Worm (Caenorhabditis elegans) whole organism, L1 larva: ENCODE data around the gene tor-1.
A peak's percentile ranks its signal among the peaks of the same experiment; 100 is the strongest.

Experiments used
- C16A3.4 ChIP-seq: fragments of 150-350 bp; optimal IDR thresholded peaks from 2 replicates; lab custom pipeline; 2014; ENCODE audit warnings: missing biosample characterization, missing genetic modification characterization
- C34B4.2 ChIP-seq: sonication (generic microtip); optimal IDR thresholded peaks from 2 replicates; lab custom pipeline; 2017; ENCODE audit warnings: mild to moderate bottlenecking, missing genetic modification characterization, missing compliant biosample characterization
- Y116A8C.19 ChIP-seq: sonication (generic microtip); optimal IDR thresholded peaks from 2 replicates; lab custom pipeline; 2016; ENCODE audit warnings: missing compliant biosample characterization, missing genetic modification characterization, borderline replicate concordance
- aha-1 ChIP-seq: fragments of 150-350 bp; optimal IDR thresholded peaks from 2 replicates; lab custom pipeline; 2014; ENCODE audit warnings: missing biosample characterization, missing genetic modification characterization
- alr-1 ChIP-seq: fragments of 200-800 bp; sonication (Bioruptor generic); optimal IDR thresholded peaks from 2 replicates; lab custom pipeline; 2018; ENCODE audit warnings: borderline replicate concordance, mild to moderate bottlenecking, missing genetic modification characterization, missing compliant biosample characterization
- aly-2 ChIP-seq: fragments of 150-350 bp; optimal IDR thresholded peaks from 2 replicates; lab custom pipeline; 2014; ENCODE audit warnings: missing biosample characterization, missing genetic modification characterization
- ama-1 ChIP-seq: fragments of 150-350 bp; optimal IDR thresholded peaks from 2 replicates; lab custom pipeline; 2014
- ceh-63 ChIP-seq: fragments of 200-800 bp; sonication (Bioruptor generic); optimal IDR thresholded peaks from 2 replicates; lab custom pipeline; 2018; ENCODE audit warnings: mild to moderate bottlenecking, missing genetic modification characterization, missing compliant biosample characterization
- ceh-82 ChIP-seq, 3 experiments: fragments of 150-350 bp in 1 of 3; sonication (generic microtip) in 2 of 3; optimal IDR thresholded peaks; 2 replicates each; lab custom pipeline; 2014 to 2017; ENCODE audit warnings: missing biosample characterization in 3 of 3, missing genetic modification characterization in 3 of 3
- ces-1 ChIP-seq: fragments of 150-350 bp; optimal IDR thresholded peaks from 2 replicates; lab custom pipeline; 2014; ENCODE audit warnings: missing biosample characterization, missing genetic modification reagents, missing genetic modification characterization
- dpl-1 ChIP-seq, 3 experiments: fragments of 150-350 bp in 2 of 3; sonication (generic microtip) in 1 of 3; optimal IDR thresholded peaks; 2 replicates each; lab custom pipeline; 2014 to 2017; ENCODE audit warnings: missing biosample characterization in 3 of 3, missing genetic modification characterization in 3 of 3, missing genetic modification reagents in 3 of 3
- dsc-1 ChIP-seq: sonication (generic microtip); optimal IDR thresholded peaks from 2 replicates; lab custom pipeline; 2016; ENCODE audit warnings: mild to moderate bottlenecking, missing genetic modification characterization, missing compliant biosample characterization
- efl-1 ChIP-seq, 4 experiments: fragments of 150-350 bp; optimal IDR thresholded peaks in 3 of 4; peaks in 1 of 4; 1 replicate in 1 of 4; 2 replicates in 3 of 4; lab custom pipeline; 2014; ENCODE audit warnings: missing biosample characterization in 2 of 4, missing genetic modification characterization in 2 of 4, missing genetic modification reagents in 2 of 4
- efl-3 ChIP-seq: fragments of 200-800 bp; sonication (Bioruptor generic); optimal IDR thresholded peaks from 2 replicates; lab custom pipeline; 2018; ENCODE audit warnings: mild to moderate bottlenecking, missing genetic modification characterization, missing compliant biosample characterization
- egl-13 ChIP-seq: sonication (generic microtip); optimal IDR thresholded peaks from 2 replicates; lab custom pipeline; 2016; ENCODE audit warnings: missing genotype, missing genetic modification reagents, missing genetic modification characterization, missing compliant biosample characterization
- ets-5 ChIP-seq: fragments of 200-800 bp; sonication (Bioruptor generic); IDR thresholded peaks from 2 replicates; pipeline ENCODE4 v1.3.6; 2022; ENCODE audit warnings: missing genetic modification characterization, missing compliant biosample characterization
- fkh-8 ChIP-seq: sonication (generic microtip); optimal IDR thresholded peaks from 2 replicates; lab custom pipeline; 2016; ENCODE audit warnings: mild to moderate bottlenecking, missing genetic modification characterization, missing compliant biosample characterization
- fos-1 ChIP-seq: fragments of 150-350 bp; optimal IDR thresholded peaks from 2 replicates; lab custom pipeline; 2014; ENCODE audit warnings: missing biosample characterization, missing genetic modification characterization
- hlh-17 ChIP-seq: fragments of 200-800 bp; sonication (Bioruptor generic); optimal IDR thresholded peaks from 2 replicates; lab custom pipeline; 2018; ENCODE audit warnings: missing genetic modification characterization, mild to moderate bottlenecking, missing compliant biosample characterization, moderate library complexity, borderline replicate concordance
- hpl-2 ChIP-seq: fragments of 150-350 bp; optimal IDR thresholded peaks from 2 replicates; lab custom pipeline; 2014; ENCODE audit warnings: missing biosample characterization, missing genetic modification reagents, missing genetic modification characterization
- jun-1 ChIP-seq: fragments of 150-350 bp; optimal IDR thresholded peaks from 2 replicates; lab custom pipeline; 2014; ENCODE audit warnings: missing biosample characterization, missing genetic modification reagents, missing genetic modification characterization
- lin-15B ChIP-seq: fragments of 150-350 bp; sonication (generic microtip); optimal IDR thresholded peaks from 3 replicates; lab custom pipeline; 2014; ENCODE audit warnings: missing biosample characterization, missing genetic modification characterization
- lin-35 ChIP-seq, 2 experiments: fragments of 150-350 bp; optimal IDR thresholded peaks; 2 replicates each; lab custom pipeline; 2014; ENCODE audit warnings: missing biosample characterization in 2 of 2, missing genetic modification characterization in 2 of 2, missing genetic modification reagents in 2 of 2
- lsy-2 ChIP-seq, 2 experiments: fragments of 150-350 bp; optimal IDR thresholded peaks; 2 replicates each; lab custom pipeline; 2014; ENCODE audit warnings: missing biosample characterization in 2 of 2, missing genetic modification characterization in 2 of 2
- mab-9 ChIP-seq: fragments of 200-800 bp; sonication (Bioruptor generic); IDR thresholded peaks from 2 replicates; pipeline ENCODE4 v1.3.6; 2022; ENCODE audit warnings: missing genetic modification reagents, missing genetic modification characterization, missing compliant biosample characterization
- mdl-1 ChIP-seq, 2 experiments: fragments of 150-350 bp; optimal IDR thresholded peaks; 2 replicates each; lab custom pipeline; 2014 to 2017; ENCODE audit warnings: missing biosample characterization in 2 of 2, missing genetic modification characterization in 2 of 2, inconsistent platforms in 1 of 2
- mep-1 ChIP-seq: fragments of 150-350 bp; optimal IDR thresholded peaks from 2 replicates; lab custom pipeline; 2014; ENCODE audit warnings: missing biosample characterization, missing genetic modification characterization
- nhr-20 ChIP-seq: sonication (generic microtip); optimal IDR thresholded peaks from 2 replicates; lab custom pipeline; 2016; ENCODE audit warnings: mild to moderate bottlenecking, missing genetic modification characterization, missing compliant biosample characterization
- nhr-237 ChIP-seq: fragments of 150-350 bp; optimal IDR thresholded peaks from 2 replicates; lab custom pipeline; 2014; ENCODE audit warnings: missing biosample characterization, missing genetic modification characterization
- nhr-71 ChIP-seq: sonication (generic microtip); optimal IDR thresholded peaks from 2 replicates; lab custom pipeline; 2016; ENCODE audit warnings: mild to moderate bottlenecking, missing genetic modification characterization, moderate library complexity, missing compliant biosample characterization
- nhr-77 ChIP-seq: fragments of 150-350 bp; optimal IDR thresholded peaks from 2 replicates; lab custom pipeline; 2014; ENCODE audit warnings: missing biosample characterization, missing genetic modification characterization
- nhr-84 ChIP-seq: sonication (generic microtip); optimal IDR thresholded peaks from 2 replicates; lab custom pipeline; 2017; ENCODE audit warnings: missing biosample characterization, missing genetic modification characterization
- nhr-90 ChIP-seq: sonication (generic microtip); optimal IDR thresholded peaks from 2 replicates; lab custom pipeline; 2016; ENCODE audit warnings: mild to moderate bottlenecking, missing genetic modification characterization, missing compliant biosample characterization; ENCODE audit not compliant: poor library complexity
- pax-3 ChIP-seq: fragments of 200-800 bp; sonication (Bioruptor generic); optimal IDR thresholded peaks from 2 replicates; lab custom pipeline; 2018; ENCODE audit warnings: mild to moderate bottlenecking, missing genetic modification characterization, moderate library complexity, missing compliant biosample characterization
- skn-1 ChIP-seq: fragments of 150-350 bp; optimal IDR thresholded peaks from 2 replicates; lab custom pipeline; 2014; ENCODE audit warnings: missing biosample characterization, missing genetic modification characterization
- snpc-4 ChIP-seq: fragments of 150-350 bp; optimal IDR thresholded peaks from 2 replicates; lab custom pipeline; 2014; ENCODE audit warnings: missing biosample characterization, missing genetic modification characterization
- swsn-7 ChIP-seq: sonication (generic microtip); optimal IDR thresholded peaks from 2 replicates; lab custom pipeline; 2016; ENCODE audit warnings: missing genetic modification characterization, missing compliant biosample characterization
- tbx-2 ChIP-seq: sonication (generic microtip); optimal IDR thresholded peaks from 2 replicates; lab custom pipeline; 2016; ENCODE audit warnings: missing genetic modification characterization, missing compliant biosample characterization
- unc-30 ChIP-seq: sonication (generic microtip); optimal IDR thresholded peaks from 2 replicates; lab custom pipeline; 2017; ENCODE audit warnings: missing biosample characterization, missing genetic modification characterization
- unc-98 ChIP-seq: fragments of 200-800 bp; sonication (Bioruptor generic); IDR thresholded peaks from 2 replicates; pipeline ENCODE4 v1.3.6; 2022; ENCODE audit warnings: missing genetic modification characterization, missing compliant biosample characterization
- xbp-1 ChIP-seq: sonication (generic microtip); optimal IDR thresholded peaks from 2 replicates; lab custom pipeline; 2016; ENCODE audit warnings: missing genetic modification characterization, missing compliant biosample characterization
- zip-4 ChIP-seq: fragments of 200-800 bp; sonication (Bioruptor generic); optimal IDR thresholded peaks from 2 replicates; lab custom pipeline; 2018; ENCODE audit warnings: mild to moderate bottlenecking, missing genetic modification characterization, moderate library complexity, missing compliant biosample characterization
- ztf-11 ChIP-seq, 2 experiments: sonication (generic microtip); optimal IDR thresholded peaks; 2 replicates each; lab custom pipeline; 2016 to 2017; ENCODE audit warnings: missing genetic modification characterization in 2 of 2, missing biosample characterization in 1 of 2, missing compliant biosample characterization in 1 of 2
- ztf-4 ChIP-seq: fragments of 150-350 bp; optimal IDR thresholded peaks from 2 replicates; lab custom pipeline; 2014; ENCODE audit warnings: missing biosample characterization, missing genetic modification characterization

Gene tor-1

DNA sequence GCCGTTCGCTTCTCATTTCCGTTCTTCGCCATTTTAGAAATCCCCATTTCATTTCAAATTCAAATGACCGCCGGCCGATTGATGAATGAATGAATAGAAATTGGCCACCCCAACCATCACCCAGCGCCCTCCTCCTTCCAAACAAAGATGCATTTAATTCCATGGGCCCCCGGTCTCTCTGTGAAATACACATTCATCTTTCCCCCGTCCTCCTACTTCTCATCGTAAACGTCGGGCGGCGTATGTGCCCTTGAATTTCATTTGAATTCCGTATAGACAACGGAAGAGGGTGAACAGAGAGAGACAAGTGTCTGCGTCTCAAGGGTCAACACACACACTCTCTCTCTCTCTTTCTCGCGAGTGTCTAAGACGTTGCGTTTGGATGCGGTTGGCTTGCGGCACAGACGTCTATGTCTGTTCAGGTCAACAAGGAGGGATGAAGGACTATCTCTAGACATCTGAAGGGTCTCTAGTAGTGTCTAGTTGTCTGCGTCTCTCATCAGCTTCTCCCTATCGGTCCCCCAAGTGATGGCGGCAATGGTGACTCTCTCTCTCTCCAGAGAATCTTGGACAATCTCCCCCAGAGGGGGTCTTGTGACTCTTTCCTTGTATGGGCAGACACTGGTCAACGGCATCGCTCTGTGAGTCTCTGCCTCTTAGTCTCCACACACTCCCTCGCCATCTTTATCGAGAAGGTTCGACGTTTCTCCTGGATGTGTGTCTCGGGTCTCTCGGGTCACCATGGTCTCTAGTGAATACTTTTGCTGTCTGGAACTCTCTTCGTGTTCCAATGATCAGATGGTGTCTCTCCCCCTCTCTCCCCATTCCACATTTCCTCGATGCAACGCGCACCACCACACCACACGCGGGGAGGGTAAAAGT lies 47.3 kb upstream of the tor-1 start (continued):
- TF ChIP-seq zip-4 (GFP tag; lab: Kevin White, UChicago), result peak; percentile 26
- no peak for TF ChIP-seq unc-98 (GFP tag; lab: Robert Waterston, UW)
- TF ChIP-seq aha-1 (tag; lab: Kevin White, UChicago), result peak; percentile 66
- no peak for TF ChIP-seq hpl-2 (GFP tag; lab: Kevin White, UChicago)
- peak; percentile 17 for TF ChIP-seq fos-1 (tag; lab: Kevin White, UChicago)
- peak; percentile 51 for TF ChIP-seq skn-1 (tag; lab: Kevin White, UChicago)
- no peak for TF ChIP-seq hlh-17 (GFP tag; lab: Kevin White, UChicago)
- peak; percentile 91 for TF ChIP-seq egl-13 (tag; lab: Kevin White, UChicago)
- TF ChIP-seq lin-15B, result peak; percentile 17
- TF ChIP-seq ces-1, result no peak
- TF ChIP-seq ets-5 (GFP tag; lab: Robert Waterston, UW), result no peak
- TF ChIP-seq mab-9 (GFP tag; lab: Robert Waterston, UW), result peak; percentile 84
- TF ChIP-seq tbx-2, result peak; percentile 85
- no peak for TF ChIP-seq aly-2 (tag; lab: Kevin White, UChicago)

- no peak for TF ChIP-seq nhr-77
- no peak for TF ChIP-seq ceh-63
- no peak for TF ChIP-seq nhr-71
- TF ChIP-seq fkh-8 (tag; lab: Kevin White, UChicago), result no peak
- TF ChIP-seq ama-1, result no peak
- no peak for TF ChIP-seq mdl-1 (tag; optimal IDR thresholded peaks at IDR 0.05; lab: Kevin White, UChicago)
- no peak for TF ChIP-seq nhr-237 (tag; lab: Kevin White, UChicago)
- no peak for TF ChIP-seq egl-13 (tag; lab: Kevin White, UChicago)
- TF ChIP-seq dpl-1 (GFP tag; optimal IDR thresholded peaks at IDR 0.05; lab: Kevin White, UChicago), result no peak
- no peak for TF ChIP-seq mep-1 (tag; lab: Kevin White, UChicago)
Observed at ce11 chrIV:14019883-14020282, 34.3 kb upstream of the tor-1 start, which contains the start of the genes irld-56 and irld-55. Gene irld-56 (minus strand): TSS chrIV:14019983. Gene irld-55 (plus strand): TSS chrIV:14020198.

ce11 chrIV:14015844-14016243 lies 30.2 kb upstream of the tor-1 start, which contains the start of gene srw-63:
Gene srw-63 (minus strand): TSS chrIV:14015944.
- TF ChIP-seq skn-1 (tag; lab: Kevin White, UChicago) (no peak), nhr-71 (no peak), alr-1 (tag; lab: Kevin White, UChicago) (no peak), C34B4.2 (no peak), pax-3 (tag; lab: Kevin White, UChicago) (no peak), xbp-1 (tag; lab: Kevin White, UChicago) (no peak), efl-3 (no peak), hpl-2 (GFP tag; lab: Kevin White, UChicago) (no peak), unc-98 (GFP tag; lab: Robert Waterston, UW) (no peak), ztf-4 (no peak), tbx-2 (no peak), egl-13 (tag; lab: Kevin White, UChicago) (no peak)

DNA sequence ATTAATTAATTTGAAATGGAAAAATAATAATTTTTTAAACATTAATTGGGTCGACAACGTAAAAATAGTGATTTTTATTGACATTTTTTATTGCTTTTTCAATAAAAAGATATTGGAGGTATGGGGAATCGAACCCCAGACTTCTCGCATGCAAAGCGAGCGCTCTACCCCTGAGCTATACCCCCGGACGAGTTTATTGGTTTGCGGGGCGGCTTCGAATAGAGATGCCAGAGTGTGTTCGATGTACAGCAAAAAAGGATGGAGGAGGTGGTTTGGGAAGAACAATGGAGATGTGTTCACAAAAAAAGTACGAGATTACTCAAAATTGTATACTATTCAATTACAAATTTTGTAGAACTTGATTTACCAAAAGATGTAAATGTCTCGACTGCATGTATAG lies 28.1 kb upstream of the tor-1 start:
- TF ChIP-seq ztf-11 (tag; optimal IDR thresholded peaks at IDR 0.05; lab: Kevin White, UChicago) (no peak), lin-35 (GFP tag; optimal IDR thresholded peaks at IDR 0.05; lab: Kevin White, UChicago) (peak in 1 of 2 experiments; percentile 16), efl-1 (optimal IDR thresholded peaks at IDR 0.05; lab: Kevin White, UChicago) (peak in 1 of 2 experiments; percentile 11), efl-1 (GFP tag; optimal IDR thresholded peaks at IDR 0.05 in 1 of 2; lab: Kevin White, UChicago) (peak in 1 of 2 experiments; percentile 2), skn-1 (tag; lab: Kevin White, UChicago) (peak; percentile 49), C16A3.4 (tag; lab: Kevin White, UChicago) (peak; percentile 15), aly-2 (tag; lab: Kevin White, UChicago) (no peak), jun-1 (tag; lab: Kevin White, UChicago) (no peak), nhr-90 (peak; percentile 36), lsy-2 (tag; optimal IDR thresholded peaks at IDR 0.05; lab: Kevin White, UChicago) (peak; percentile 17 to 50), nhr-20 (tag; lab: Kevin White, UChicago) (peak; percentile 30), swsn-7 (tag; lab: Kevin White, UChicago) (peak; percentile 24), fkh-8 (tag; lab: Kevin White, UChicago) (peak; percentile 1), mdl-1 (tag; optimal IDR thresholded peaks at IDR 0.05; lab: Kevin White, UChicago) (peak in 1 of 2 experiments; percentile 26), nhr-84 (tag; lab: Kevin White, UChicago) (no peak), snpc-4 (peak; percentile 95), dsc-1 (tag; lab: Kevin White, UChicago) (peak; percentile 29), tbx-2 (peak; percentile 9), dpl-1 (GFP tag; optimal IDR thresholded peaks at IDR 0.05; lab: Kevin White, UChicago) (peak in 2 of 3 experiments; percentile 10 to 12), ceh-63 (no peak), Y116A8C.19 (tag; lab: Kevin White, UChicago) (no peak), unc-30 (tag; lab: Kevin White, UChicago) (no peak), ceh-82 (tag; optimal IDR thresholded peaks at IDR 0.05; lab: Kevin White, UChicago) (peak in 1 of 3 experiments; percentile 31)
